Fruit fly (Drosophila melanogaster) whole organism, prepupa: Measurements from ENCODE around the gene sna.

Experiments used
- CG10631 ChIP-seq: fragments of 200-800 bp; sonication (Bioruptor generic); optimal IDR thresholded peaks from 2 replicates; lab custom pipeline; 2016; ENCODE audit warnings: missing biosample characterization, missing genetic modification characterization
- CG11762 ChIP-seq: fragments of 200-800 bp; sonication (Bioruptor generic); optimal IDR thresholded peaks from 3 replicates; lab custom pipeline; 2016; ENCODE audit warnings: missing biosample characterization, missing genetic modification characterization; ENCODE audit not compliant: insufficient read depth
- CG11902 ChIP-seq: fragments of 200-800 bp; sonication (Bioruptor generic); optimal IDR thresholded peaks from 3 replicates; lab custom pipeline; 2016; ENCODE audit warnings: missing biosample characterization, missing genetic modification characterization
- CG15336 ChIP-seq: fragments of 200-800 bp; sonication (Bioruptor generic); IDR thresholded peaks from 2 replicates; pipeline ENCODE4 v1.3.6; 2022; ENCODE audit warnings: missing biosample characterization, missing genetic modification characterization
- CG1621 ChIP-seq: fragments of 200-800 bp; sonication (Bioruptor generic); optimal IDR thresholded peaks from 3 replicates; lab custom pipeline; 2018; ENCODE audit warnings: missing biosample characterization, mild to moderate bottlenecking, missing genetic modification characterization
- CG6163 ChIP-seq: fragments of 200-800 bp; sonication (Bioruptor generic); IDR thresholded peaks from 3 replicates; pipeline ENCODE4 v1.3.6; 2022; ENCODE audit warnings: missing biosample characterization, missing genetic modification characterization
- CG6276 ChIP-seq: fragments of 200-800 bp; sonication (Bioruptor generic); optimal IDR thresholded peaks from 2 replicates; lab custom pipeline; 2017; ENCODE audit warnings: missing biosample characterization, mild to moderate bottlenecking, missing genetic modification characterization
- CG6808 ChIP-seq: fragments of 200-800 bp; sonication (Bioruptor generic); optimal IDR thresholded peaks from 3 replicates; lab custom pipeline; 2017; ENCODE audit warnings: missing biosample characterization, missing genetic modification characterization, mild to moderate bottlenecking, moderate library complexity, missing genetic modification reagents
- CG6854 ChIP-seq: fragments of 200-800 bp; sonication (Bioruptor generic); optimal IDR thresholded peaks from 2 replicates; lab custom pipeline; 2017; ENCODE audit warnings: missing biosample characterization, mild to moderate bottlenecking, missing genetic modification characterization
- CG8119 ChIP-seq: fragments of 200-800 bp; sonication (Bioruptor generic); IDR thresholded peaks from 3 replicates; pipeline ENCODE4 v1.3.6; 2022; ENCODE audit warnings: missing biosample characterization, missing genetic modification characterization
- CG8319 ChIP-seq: fragments of 200-800 bp; sonication (Bioruptor generic); optimal IDR thresholded peaks from 3 replicates; lab custom pipeline; 2016; ENCODE audit warnings: missing biosample characterization, missing genetic modification characterization
- CG8632 ChIP-seq: fragments of 200-800 bp; sonication (Bioruptor generic); optimal IDR thresholded peaks from 3 replicates; lab custom pipeline; 2016; ENCODE audit warnings: missing biosample characterization, missing genetic modification characterization
- CG9139 ChIP-seq: fragments of 200-800 bp; sonication (Bioruptor generic); optimal IDR thresholded peaks from 3 replicates; lab custom pipeline; 2017; ENCODE audit warnings: missing biosample characterization, mild to moderate bottlenecking, missing genetic modification characterization
- Eip75B ChIP-seq: fragments of 200-800 bp; sonication (Bioruptor generic); optimal IDR thresholded peaks from 3 replicates; lab custom pipeline; 2016; ENCODE audit warnings: missing biosample characterization, missing genetic modification characterization
- Eip78C ChIP-seq: fragments of 200-800 bp; sonication (Bioruptor generic); peaks from one replicate; lab custom pipeline; 2016; ENCODE audit warnings: missing biosample characterization, missing genetic modification characterization
- Ets21C ChIP-seq: fragments of 200-800 bp; sonication (Bioruptor generic); optimal IDR thresholded peaks from 3 replicates; lab custom pipeline; 2016; ENCODE audit warnings: missing biosample characterization, missing genetic modification characterization
- Hr38 ChIP-seq: sonication (Bioruptor generic); optimal IDR thresholded peaks from 2 replicates; lab custom pipeline; 2016; ENCODE audit warnings: missing biosample characterization, missing genetic modification characterization
- Hr4 ChIP-seq: fragments of 200-800 bp; sonication (Bioruptor generic); optimal IDR thresholded peaks from 3 replicates; lab custom pipeline; 2016; ENCODE audit warnings: missing biosample characterization, missing genetic modification characterization
- Smox ChIP-seq: fragments of 200-800 bp; sonication (Bioruptor generic); optimal IDR thresholded peaks from 3 replicates; lab custom pipeline; 2016; ENCODE audit warnings: missing biosample characterization, missing genetic modification characterization
- Sox14 ChIP-seq: fragments of 200-800 bp; sonication (Bioruptor generic); optimal IDR thresholded peaks from 3 replicates; lab custom pipeline; 2016; ENCODE audit warnings: missing biosample characterization, missing genetic modification characterization
- Sox15 ChIP-seq: fragments of 200-800 bp; sonication (Bioruptor generic); optimal IDR thresholded peaks from 3 replicates; lab custom pipeline; 2016; ENCODE audit warnings: missing biosample characterization, missing genetic modification characterization
- achi ChIP-seq: fragments of 200-800 bp; sonication (Bioruptor generic); optimal IDR thresholded peaks from 3 replicates; lab custom pipeline; 2016; ENCODE audit warnings: missing biosample characterization, missing genetic modification characterization
- acj6 ChIP-seq: fragments of 200-800 bp; sonication (Bioruptor generic); optimal IDR thresholded peaks from 3 replicates; lab custom pipeline; 2016; ENCODE audit warnings: missing biosample characterization, missing genetic modification characterization
- cyc ChIP-seq: fragments of 200-800 bp; sonication (Bioruptor generic); optimal IDR thresholded peaks from 3 replicates; lab custom pipeline; 2016; ENCODE audit warnings: missing biosample characterization, missing genetic modification characterization
- dac ChIP-seq: fragments of 200-800 bp; sonication (Bioruptor generic); optimal IDR thresholded peaks from 2 replicates; lab custom pipeline; 2017; ENCODE audit warnings: missing biosample characterization, mild to moderate bottlenecking, missing genetic modification characterization
- fd59A ChIP-seq: fragments of 200-800 bp; sonication (Bioruptor generic); optimal IDR thresholded peaks from 2 replicates; lab custom pipeline; 2017; ENCODE audit warnings: missing biosample characterization, mild to moderate bottlenecking, missing genetic modification characterization, missing genetic modification reagents
- fkh ChIP-seq: fragments of 200-800 bp; sonication (Bioruptor generic); optimal IDR thresholded peaks from 3 replicates; lab custom pipeline; 2017; ENCODE audit warnings: missing biosample characterization, mild to moderate bottlenecking, missing genetic modification characterization, moderate library complexity
- lz ChIP-seq: fragments of 200-800 bp; sonication (Bioruptor generic); optimal IDR thresholded peaks from 3 replicates; lab custom pipeline; 2016; ENCODE audit warnings: missing biosample characterization, missing genetic modification characterization
- net ChIP-seq: fragments of 200-800 bp; sonication (Bioruptor generic); optimal IDR thresholded peaks from 3 replicates; lab custom pipeline; 2016; ENCODE audit warnings: missing biosample characterization, missing genetic modification characterization
- pdm3 ChIP-seq: fragments of 200-800 bp; sonication (Bioruptor generic); optimal IDR thresholded peaks from 3 replicates; lab custom pipeline; 2016; ENCODE audit warnings: missing biosample characterization, missing genetic modification characterization
- salr ChIP-seq, 2 experiments: fragments of 200-800 bp; sonication (Bioruptor generic); optimal IDR thresholded peaks; 3 replicates each; lab custom pipeline; 2016 to 2018; ENCODE audit warnings: missing biosample characterization in 2 of 2, missing genetic modification characterization in 2 of 2, mild to moderate bottlenecking in 1 of 2
- spab ChIP-seq: fragments of 200-800 bp; sonication (Bioruptor generic); optimal IDR thresholded peaks from 2 replicates; lab custom pipeline; 2017; ENCODE audit warnings: missing biosample characterization, mild to moderate bottlenecking, missing genetic modification characterization, missing genetic modification reagents
- ss ChIP-seq, 2 experiments: fragments of 200-800 bp; sonication (Bioruptor generic); optimal IDR thresholded peaks; 2 replicates in 1 of 2; 3 replicates in 1 of 2; lab custom pipeline; 2017 to 2018; ENCODE audit warnings: mild to moderate bottlenecking in 2 of 2, missing biosample characterization in 2 of 2, missing genetic modification characterization in 2 of 2, moderate library complexity in 1 of 2
- topi ChIP-seq: fragments of 200-800 bp; sonication (Bioruptor generic); optimal IDR thresholded peaks from 3 replicates; lab custom pipeline; 2016; ENCODE audit warnings: missing biosample characterization, missing genetic modification characterization
- vri ChIP-seq: fragments of 200-800 bp; sonication (Bioruptor generic); optimal IDR thresholded peaks from 3 replicates; lab custom pipeline; 2016; ENCODE audit warnings: missing biosample characterization, mild to moderate bottlenecking, missing genetic modification characterization

The sna gene

dm6 chr2L:15486525-15487128 is 8.6 kb upstream of the sna start:
- no peak for TF ChIP-seq CG8119 (GFP tag; lab: Robert Waterston, UW)
- no peak for TF ChIP-seq CG6808
- TF ChIP-seq salr (GFP tag; optimal IDR thresholded peaks at IDR 0.05; lab: Kevin White, UChicago): no peak
- no peak for TF ChIP-seq Sox14
- no peak for TF ChIP-seq Eip78C
- TF ChIP-seq Ets21C (GFP tag; lab: Kevin White, UChicago): no peak
- no peak for TF ChIP-seq CG9139 (GFP tag; lab: Kevin White, UChicago)
- no peak for TF ChIP-seq CG10631
- no peak for TF ChIP-seq Eip75B (GFP tag; lab: Kevin White, UChicago)
- no peak for TF ChIP-seq CG6276 (GFP tag; lab: Kevin White, UChicago)
- TF ChIP-seq CG15336 (GFP tag; lab: Robert Waterston, UW): no peak
- no peak for TF ChIP-seq pdm3 (GFP tag; lab: Kevin White, UChicago)
- no peak for TF ChIP-seq acj6 (GFP tag; lab: Kevin White, UChicago)
- TF ChIP-seq CG6163 (GFP tag; lab: Robert Waterston, UW): no peak
- no peak for TF ChIP-seq Hr4 (GFP tag; lab: Kevin White, UChicago)
- TF ChIP-seq dac (GFP tag; lab: Kevin White, UChicago): no peak
- TF ChIP-seq ss (GFP tag; optimal IDR thresholded peaks at IDR 0.05; lab: Kevin White, UChicago): no peak
- TF ChIP-seq lz (GFP tag; lab: Kevin White, UChicago): no peak

dm6 chr2L:15485626-15486486 is 7.8 kb upstream of the sna start:
- TF ChIP-seq CG11902 (GFP tag; lab: Kevin White, UChicago) (no peak), cyc (GFP tag; lab: Kevin White, UChicago) (no peak), Hr4 (GFP tag; lab: Kevin White, UChicago) (no peak), Ets21C (GFP tag; lab: Kevin White, UChicago) (no peak), CG6854 (no peak), vri (GFP tag; lab: Kevin White, UChicago) (no peak), CG11762 (GFP tag; lab: Kevin White, UChicago) (no peak), achi (no peak), CG8319 (GFP tag; lab: Kevin White, UChicago) (no peak), topi (GFP tag; lab: Kevin White, UChicago) (no peak), Sox14 (no peak), ss (GFP tag; optimal IDR thresholded peaks at IDR 0.05; lab: Kevin White, UChicago) (no peak), Sox15 (GFP tag; lab: Kevin White, UChicago) (no peak), Hr38 (GFP tag; lab: Kevin White, UChicago) (no peak), fkh (GFP tag; lab: Kevin White, UChicago) (no peak), Eip75B (GFP tag; lab: Kevin White, UChicago) (no peak), CG1621 (no peak), fd59A (no peak), CG8632 (GFP tag; lab: Kevin White, UChicago) (no peak), CG6163 (GFP tag; lab: Robert Waterston, UW) (no peak)

DNA sequence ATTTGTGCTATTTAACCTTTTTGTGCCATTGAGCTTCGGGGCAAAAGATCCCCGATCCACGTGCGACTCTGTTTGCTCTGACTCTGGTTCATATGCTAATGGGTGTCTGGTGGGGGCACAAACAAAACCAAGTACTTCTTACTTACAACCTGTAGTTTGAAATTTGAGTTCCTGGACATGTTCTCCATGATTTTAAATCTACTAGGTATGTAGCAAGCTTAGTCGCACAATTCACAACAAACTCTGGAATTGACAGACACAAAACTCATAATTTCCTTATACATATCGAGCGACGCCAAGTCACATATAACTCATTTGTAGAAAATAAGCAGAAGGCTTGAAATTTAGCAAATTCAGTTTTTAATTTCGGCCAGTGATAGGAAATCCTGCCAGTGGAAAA is 6.4 kb upstream of the sna start, which contains the start of gene Tim17b2:
Tim17b2 (plus strand) TSS at position 301 of the 400 bp plus-strand sequence.
- no peak for TF ChIP-seq pdm3 (GFP tag; lab: Kevin White, UChicago)
- no peak for TF ChIP-seq net (GFP tag; lab: Kevin White, UChicago)
- no peak for TF ChIP-seq CG6808
- no peak for TF ChIP-seq Eip78C
- TF ChIP-seq Smox (GFP tag; lab: Kevin White, UChicago): no peak
- no peak for TF ChIP-seq dac (GFP tag; lab: Kevin White, UChicago)
- TF ChIP-seq spab (GFP tag; lab: Kevin White, UChicago): no peak
- no peak for TF ChIP-seq CG1621
- TF ChIP-seq cyc (GFP tag; lab: Kevin White, UChicago): no peak
- no peak for TF ChIP-seq Hr38 (GFP tag; lab: Kevin White, UChicago)
- TF ChIP-seq fd59A: no peak
- TF ChIP-seq acj6 (GFP tag; lab: Kevin White, UChicago): no peak
- no peak for TF ChIP-seq Ets21C (GFP tag; lab: Kevin White, UChicago)
- TF ChIP-seq, all 60 proteins: peak for 0
